Fruit fly (Drosophila melanogaster): ENCODE data around the gene RpS19b.
A peak's percentile ranks its signal among the peaks of the same experiment; 100 is the strongest.

RpS19b gene

DNA sequence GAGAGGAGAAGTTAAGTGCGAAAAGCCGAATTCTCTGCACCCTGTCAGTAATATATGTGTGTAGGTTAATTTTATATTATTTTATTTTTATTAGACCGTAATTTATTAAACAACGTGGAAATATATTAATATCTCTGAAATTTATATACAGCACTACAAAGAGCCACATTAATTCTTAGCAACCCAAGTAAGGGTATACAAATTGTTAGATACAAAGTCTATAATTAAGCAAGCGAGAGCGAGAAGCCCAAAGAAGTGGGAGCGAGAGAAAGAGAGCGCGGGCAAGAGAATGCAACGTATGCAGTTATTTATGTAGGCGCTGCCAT is 46.3 kb downstream of the RpS19b start:
- TF ChIP-seq CG31388 (GFP tag; optimal IDR thresholded peaks at IDR 0.05) (peak; percentile 79), ab (GFP tag; optimal IDR thresholded peaks at IDR 0.05) (no peak), salm (tag; optimal IDR thresholded peaks at IDR 0.05) (peak; percentile 89), CG14050 (GFP tag; IDR thresholded peaks at IDR 0.05) (peak; percentile 85), disco-r (GFP tag; optimal IDR thresholded peaks at IDR 0.05) (no peak), CoRest (tag; optimal IDR thresholded peaks at IDR 0.05) (peak; percentile 95), phol (tag; optimal IDR thresholded peaks at IDR 0.05) (peak; percentile 97), cwo (GFP tag; optimal IDR thresholded peaks at IDR 0.05) (peak; percentile 71), CG33557 (GFP tag; optimal IDR thresholded peaks at IDR 0.05) (peak; percentile 97), CG14441 (GFP tag; IDR thresholded peaks at IDR 0.05) (peak; percentile 90), MTF-1 (GFP tag; optimal IDR thresholded peaks at IDR 0.05; ENCODE audit: borderline replicate concordance) (peak; percentile 89), btn (GFP tag; optimal IDR thresholded peaks at IDR 0.05) (peak; percentile 12), Sry-β (GFP tag; optimal IDR thresholded peaks at IDR 0.05) (peak; percentile 59), Gug (GFP tag; IDR thresholded peaks at IDR 0.05) (peak; percentile 89), CG10267 (tag; optimal IDR thresholded peaks at IDR 0.05) (peak; percentile 94), Rx (GFP tag; IDR thresholded peaks at IDR 0.05) (peak; percentile 85), CG4424 (GFP tag; optimal IDR thresholded peaks at IDR 0.05) (peak; percentile 93), CG10209 (GFP tag; optimal IDR thresholded peaks at IDR 0.05) (peak; percentile 90), B-H2 (GFP tag; optimal IDR thresholded peaks at IDR 0.05) (no peak), D19B (GFP tag; optimal IDR thresholded peaks at IDR 0.05) (peak; percentile 41), YL-1 (GFP tag; optimal IDR thresholded peaks at IDR 0.05) (peak; percentile 72), insv (GFP tag; optimal IDR thresholded peaks at IDR 0.05) (peak in 1 of 2 experiments; percentile 7), yki (optimal IDR thresholded peaks at IDR 0.05) (no peak), Gsc (GFP tag; IDR thresholded peaks at IDR 0.05) (peak; percentile 82), B-H1 (GFP tag; IDR thresholded peaks at IDR 0.05) (peak; percentile 88), Side (GFP tag; optimal IDR thresholded peaks at IDR 0.05) (no peak), seq (GFP tag; IDR thresholded peaks at IDR 0.05) (peak; percentile 86), ftz-f1 (GFP tag; optimal IDR thresholded peaks at IDR 0.05) (no peak), MESR4 (GFP tag; optimal IDR thresholded peaks at IDR 0.05) (peak; percentile 20), PHDP (tag; optimal IDR thresholded peaks at IDR 0.05) (peak; percentile 94), Drgx (GFP tag; IDR thresholded peaks at IDR 0.05) (peak; percentile 99), CG12104 (GFP tag; optimal IDR thresholded peaks at IDR 0.05) (peak; percentile 88), CG7987 (GFP tag; optimal IDR thresholded peaks at IDR 0.05) (peak; percentile 56), lov (optimal IDR thresholded peaks at IDR 0.05) (no peak), lov (GFP tag; IDR thresholded peaks at IDR 0.05) (peak; percentile 96), CTCF (GFP tag; optimal IDR thresholded peaks at IDR 0.05) (peak; percentile 47), p53 (GFP tag; optimal IDR thresholded peaks at IDR 0.05) (no peak), BEAF-32 (GFP tag; optimal IDR thresholded peaks at IDR 0.05) (no peak), CG15073 (GFP tag; optimal IDR thresholded peaks at IDR 0.05) (peak; percentile 45), CG34376 (GFP tag; optimal IDR thresholded peaks at IDR 0.05) (no peak), kay (GFP tag; optimal IDR thresholded peaks at IDR 0.05) (peak; percentile 76), ap (GFP tag; IDR thresholded peaks at IDR 0.05) (peak; percentile 90), zfh2 (GFP tag; optimal IDR thresholded peaks at IDR 0.05) (no peak), ci (GFP tag; IDR thresholded peaks at IDR 0.05) (peak; percentile 96), vnd (GFP tag; IDR thresholded peaks at IDR 0.05; ENCODE audit: partially characterized antibody) (no peak), CG3995 (GFP tag; optimal IDR thresholded peaks at IDR 0.05) (no peak), CG15269 (tag; optimal IDR thresholded peaks at IDR 0.05) (peak; percentile 91), Med (GFP tag) (peak; percentile 74), peb (GFP tag; IDR thresholded peaks at IDR 0.05) (peak; percentile 90), jing (GFP tag; optimal IDR thresholded peaks at IDR 0.05) (peak; percentile 76), lab (GFP tag; optimal IDR thresholded peaks at IDR 0.05) (peak; percentile 90), CG17912 (GFP tag; optimal IDR thresholded peaks at IDR 0.05) (no peak), CG17802 (tag; optimal IDR thresholded peaks at IDR 0.05) (peak; percentile 82)
